Worm (Caenorhabditis elegans) whole organism, L1 larva: Measurements from ENCODE around the gene tra-4.

Experiments
- C16A3.4 ChIP-seq: fragments of 150-350 bp; optimal IDR thresholded peaks from 2 replicates; lab custom pipeline; 2014; ENCODE audit warnings: missing biosample characterization, missing genetic modification characterization
- C34B4.2 ChIP-seq: sonication (generic microtip); optimal IDR thresholded peaks from 2 replicates; lab custom pipeline; 2017; ENCODE audit warnings: mild to moderate bottlenecking, missing genetic modification characterization, missing compliant biosample characterization
- F16B12.6 ChIP-seq: fragments of 150-350 bp; optimal IDR thresholded peaks from 2 replicates; lab custom pipeline; 2014; ENCODE audit warnings: missing biosample characterization, missing genetic modification characterization
- Y116A8C.19 ChIP-seq: sonication (generic microtip); optimal IDR thresholded peaks from 2 replicates; lab custom pipeline; 2016; ENCODE audit warnings: missing compliant biosample characterization, missing genetic modification characterization, borderline replicate concordance
- aha-1 ChIP-seq: fragments of 150-350 bp; optimal IDR thresholded peaks from 2 replicates; lab custom pipeline; 2014; ENCODE audit warnings: missing biosample characterization, missing genetic modification characterization
- alr-1 ChIP-seq: fragments of 200-800 bp; sonication (Bioruptor generic); optimal IDR thresholded peaks from 2 replicates; lab custom pipeline; 2018; ENCODE audit warnings: borderline replicate concordance, mild to moderate bottlenecking, missing genetic modification characterization, missing compliant biosample characterization
- aly-2 ChIP-seq: fragments of 150-350 bp; optimal IDR thresholded peaks from 2 replicates; lab custom pipeline; 2014; ENCODE audit warnings: missing biosample characterization, missing genetic modification characterization
- blmp-1 ChIP-seq: fragments of 150-350 bp; optimal IDR thresholded peaks from 2 replicates; lab custom pipeline; 2014; ENCODE audit warnings: missing biosample characterization, missing genetic modification characterization
- ceh-63 ChIP-seq: fragments of 200-800 bp; sonication (Bioruptor generic); optimal IDR thresholded peaks from 2 replicates; lab custom pipeline; 2018; ENCODE audit warnings: mild to moderate bottlenecking, missing genetic modification characterization, missing compliant biosample characterization
- ceh-82 ChIP-seq, 3 experiments: fragments of 150-350 bp in 1 of 3; sonication (generic microtip) in 2 of 3; optimal IDR thresholded peaks; 2 replicates each; lab custom pipeline; 2014 to 2017; ENCODE audit warnings: missing biosample characterization in 3 of 3, missing genetic modification characterization in 3 of 3
- ces-1 ChIP-seq: fragments of 150-350 bp; optimal IDR thresholded peaks from 2 replicates; lab custom pipeline; 2014; ENCODE audit warnings: missing biosample characterization, missing genetic modification reagents, missing genetic modification characterization
- efl-1 ChIP-seq, 4 experiments: fragments of 150-350 bp; optimal IDR thresholded peaks in 3 of 4; peaks in 1 of 4; 1 replicate in 1 of 4; 2 replicates in 3 of 4; lab custom pipeline; 2014; ENCODE audit warnings: missing biosample characterization in 2 of 4, missing genetic modification characterization in 2 of 4, missing genetic modification reagents in 2 of 4
- efl-3 ChIP-seq: fragments of 200-800 bp; sonication (Bioruptor generic); optimal IDR thresholded peaks from 2 replicates; lab custom pipeline; 2018; ENCODE audit warnings: mild to moderate bottlenecking, missing genetic modification characterization, missing compliant biosample characterization
- elt-2 ChIP-seq: sonication (generic microtip); optimal IDR thresholded peaks from 2 replicates; lab custom pipeline; 2016; ENCODE audit warnings: missing genetic modification characterization, mild to moderate bottlenecking, inconsistent platforms, missing compliant biosample characterization, missing genetic modification reagents
- elt-3 ChIP-seq, 6 experiments: fragments of 150-350 bp in 1 of 6; sonication (generic microtip); optimal IDR thresholded peaks; 2 replicates each; lab custom pipeline; 2017 to 2018; ENCODE audit warnings: missing biosample characterization in 6 of 6, missing genetic modification characterization in 6 of 6, inconsistent platforms in 1 of 6
- ets-5 ChIP-seq: fragments of 200-800 bp; sonication (Bioruptor generic); IDR thresholded peaks from 2 replicates; pipeline ENCODE4 v1.3.6; 2022; ENCODE audit warnings: missing genetic modification characterization, missing compliant biosample characterization
- fkh-8 ChIP-seq: sonication (generic microtip); optimal IDR thresholded peaks from 2 replicates; lab custom pipeline; 2016; ENCODE audit warnings: mild to moderate bottlenecking, missing genetic modification characterization, missing compliant biosample characterization
- fos-1 ChIP-seq: fragments of 150-350 bp; optimal IDR thresholded peaks from 2 replicates; lab custom pipeline; 2014; ENCODE audit warnings: missing biosample characterization, missing genetic modification characterization
- hlh-17 ChIP-seq: fragments of 200-800 bp; sonication (Bioruptor generic); optimal IDR thresholded peaks from 2 replicates; lab custom pipeline; 2018; ENCODE audit warnings: missing genetic modification characterization, mild to moderate bottlenecking, missing compliant biosample characterization, moderate library complexity, borderline replicate concordance
- hlh-4 ChIP-seq: sonication (generic microtip); optimal IDR thresholded peaks from 2 replicates; lab custom pipeline; 2016; ENCODE audit warnings: mild to moderate bottlenecking, missing genetic modification characterization, missing compliant biosample characterization
- hpl-2 ChIP-seq: fragments of 150-350 bp; optimal IDR thresholded peaks from 2 replicates; lab custom pipeline; 2014; ENCODE audit warnings: missing biosample characterization, missing genetic modification reagents, missing genetic modification characterization
- isw-1 ChIP-seq: fragments of 200-800 bp; sonication (Bioruptor generic); IDR thresholded peaks from 2 replicates; pipeline ENCODE4 v1.3.6; 2022; ENCODE audit warnings: missing genetic modification characterization, missing compliant biosample characterization
- jun-1 ChIP-seq: fragments of 150-350 bp; optimal IDR thresholded peaks from 2 replicates; lab custom pipeline; 2014; ENCODE audit warnings: missing biosample characterization, missing genetic modification reagents, missing genetic modification characterization
- lin-13 ChIP-seq: fragments of 150-350 bp; optimal IDR thresholded peaks from 2 replicates; lab custom pipeline; 2014; ENCODE audit warnings: missing biosample characterization, missing genetic modification reagents, missing genetic modification characterization
- lin-14 ChIP-seq: fragments of 200-800 bp; sonication (Bioruptor generic); optimal IDR thresholded peaks from 2 replicates; lab custom pipeline; 2018; ENCODE audit warnings: mild to moderate bottlenecking, missing genetic modification characterization, moderate library complexity, missing compliant biosample characterization
- lin-35 ChIP-seq, 2 experiments: fragments of 150-350 bp; optimal IDR thresholded peaks; 2 replicates each; lab custom pipeline; 2014; ENCODE audit warnings: missing biosample characterization in 2 of 2, missing genetic modification characterization in 2 of 2, missing genetic modification reagents in 2 of 2
- lin-39 ChIP-seq: fragments of 150-350 bp; optimal IDR thresholded peaks from 2 replicates; lab custom pipeline; 2014; ENCODE audit warnings: missing biosample characterization, missing genetic modification reagents, missing genetic modification characterization
- mab-9 ChIP-seq: fragments of 200-800 bp; sonication (Bioruptor generic); IDR thresholded peaks from 2 replicates; pipeline ENCODE4 v1.3.6; 2022; ENCODE audit warnings: missing genetic modification reagents, missing genetic modification characterization, missing compliant biosample characterization
- mdl-1 ChIP-seq, 2 experiments: fragments of 150-350 bp; optimal IDR thresholded peaks; 2 replicates each; lab custom pipeline; 2014 to 2017; ENCODE audit warnings: missing biosample characterization in 2 of 2, missing genetic modification characterization in 2 of 2, inconsistent platforms in 1 of 2
- mef-2 ChIP-seq: fragments of 150-350 bp; optimal IDR thresholded peaks from 2 replicates; lab custom pipeline; 2014; ENCODE audit warnings: missing biosample characterization, missing genetic modification characterization
- nhr-11 ChIP-seq: fragments of 150-350 bp; optimal IDR thresholded peaks from 2 replicates; lab custom pipeline; 2014; ENCODE audit warnings: missing biosample characterization, missing genetic modification characterization
- nhr-12 ChIP-seq: sonication (generic microtip); optimal IDR thresholded peaks from 2 replicates; lab custom pipeline; 2017; ENCODE audit warnings: missing biosample characterization, missing genetic modification characterization
- nhr-47 ChIP-seq: sonication (generic microtip); optimal IDR thresholded peaks from 2 replicates; lab custom pipeline; 2016; ENCODE audit warnings: mild to moderate bottlenecking, missing genetic modification characterization, moderate library complexity, missing compliant biosample characterization
- nhr-76 ChIP-seq: sonication (generic microtip); optimal IDR thresholded peaks from 2 replicates; lab custom pipeline; 2017; ENCODE audit warnings: missing biosample characterization, missing genetic modification characterization
- nhr-77 ChIP-seq: fragments of 150-350 bp; optimal IDR thresholded peaks from 2 replicates; lab custom pipeline; 2014; ENCODE audit warnings: missing biosample characterization, missing genetic modification characterization
- nhr-90 ChIP-seq: sonication (generic microtip); optimal IDR thresholded peaks from 2 replicates; lab custom pipeline; 2016; ENCODE audit warnings: mild to moderate bottlenecking, missing genetic modification characterization, missing compliant biosample characterization; ENCODE audit not compliant: poor library complexity
- pag-3 ChIP-seq: sonication (generic microtip); optimal IDR thresholded peaks from 2 replicates; lab custom pipeline; 2017; ENCODE audit warnings: missing genetic modification characterization, mild to moderate bottlenecking, missing compliant biosample characterization, antibody characterized with exemption, borderline replicate concordance; ENCODE audit not compliant: insufficient read depth
- pax-3 ChIP-seq: fragments of 200-800 bp; sonication (Bioruptor generic); optimal IDR thresholded peaks from 2 replicates; lab custom pipeline; 2018; ENCODE audit warnings: mild to moderate bottlenecking, missing genetic modification characterization, moderate library complexity, missing compliant biosample characterization
- pqm-1 ChIP-seq: sonication (generic microtip); optimal IDR thresholded peaks from 3 replicates; lab custom pipeline; 2017; ENCODE audit warnings: missing biosample characterization, missing genetic modification characterization
- rnt-1 ChIP-seq: sonication (generic microtip); optimal IDR thresholded peaks from 2 replicates; lab custom pipeline; 2016; ENCODE audit warnings: mild to moderate bottlenecking, missing genetic modification characterization, moderate library complexity, missing compliant biosample characterization
- skn-1 ChIP-seq: fragments of 150-350 bp; optimal IDR thresholded peaks from 2 replicates; lab custom pipeline; 2014; ENCODE audit warnings: missing biosample characterization, missing genetic modification characterization
- sox-4 ChIP-seq: sonication (generic microtip); optimal IDR thresholded peaks from 2 replicates; lab custom pipeline; 2016; ENCODE audit warnings: missing genetic modification characterization, missing compliant biosample characterization
- sptf-1 ChIP-seq: fragments of 150-350 bp; optimal IDR thresholded peaks from 2 replicates; lab custom pipeline; 2014; ENCODE audit warnings: missing biosample characterization, missing genetic modification characterization
- swsn-7 ChIP-seq: sonication (generic microtip); optimal IDR thresholded peaks from 2 replicates; lab custom pipeline; 2016; ENCODE audit warnings: missing genetic modification characterization, missing compliant biosample characterization
- tbx-2 ChIP-seq: sonication (generic microtip); optimal IDR thresholded peaks from 2 replicates; lab custom pipeline; 2016; ENCODE audit warnings: missing genetic modification characterization, missing compliant biosample characterization
- unc-130 ChIP-seq: fragments of 150-350 bp; optimal IDR thresholded peaks from 2 replicates; lab custom pipeline; 2017; ENCODE audit warnings: missing biosample characterization, missing genetic modification characterization, inconsistent platforms
- unc-30 ChIP-seq: sonication (generic microtip); optimal IDR thresholded peaks from 2 replicates; lab custom pipeline; 2017; ENCODE audit warnings: missing biosample characterization, missing genetic modification characterization
- unc-62 ChIP-seq: fragments of 150-350 bp; optimal IDR thresholded peaks from 2 replicates; lab custom pipeline; 2014; ENCODE audit warnings: missing biosample characterization, missing genetic modification reagents, missing genetic modification characterization
- vab-15 ChIP-seq: sonication (generic microtip); optimal IDR thresholded peaks from 2 replicates; lab custom pipeline; 2017; ENCODE audit warnings: missing genotype, mild to moderate bottlenecking, missing genetic modification characterization, missing compliant biosample characterization

Gene tra-4

ce11 chrX:2871037-2871436, 13.6 kb upstream of the tra-4 start, which contains the start of gene F53B3.3:
Gene F53B3.3, minus strand, starts transcription at chrX:2871137.
- no peak for TF ChIP-seq mab-9
- peak; percentile 18 for TF ChIP-seq hlh-17 (GFP tag; lab: Kevin White, UChicago)
- TF ChIP-seq mdl-1 (tag; optimal IDR thresholded peaks at IDR 0.05; lab: Kevin White, UChicago) = no peak
- no peak for TF ChIP-seq efl-1 (optimal IDR thresholded peaks at IDR 0.05; lab: Kevin White, UChicago)
- peak in 1 of 2 experiments; percentile 55 for TF ChIP-seq efl-1 (GFP tag; optimal IDR thresholded peaks at IDR 0.05 in 1 of 2; lab: Kevin White, UChicago)
- peak; percentile 6 for TF ChIP-seq nhr-77 (tag; lab: Kevin White, UChicago)

ce11 chrX:2865591-2866217, 8.3 kb upstream of the tra-4 start:
- TF ChIP-seq aly-2 (tag; lab: Kevin White, UChicago) = no peak
- TF ChIP-seq hpl-2 (GFP tag; lab: Kevin White, UChicago) = no peak
- peak in 1 of 2 experiments; percentile 8 for TF ChIP-seq lin-35 (GFP tag; optimal IDR thresholded peaks at IDR 0.05; lab: Kevin White, UChicago)
- TF ChIP-seq Y116A8C.19 (tag; lab: Kevin White, UChicago) = no peak
- no peak for TF ChIP-seq nhr-12 (tag; lab: Kevin White, UChicago)
- TF ChIP-seq pax-3 (tag; lab: Kevin White, UChicago) = no peak
- TF ChIP-seq ceh-82 (tag; optimal IDR thresholded peaks at IDR 0.05; lab: Kevin White, UChicago) = no peak
- TF ChIP-seq lin-13 (GFP tag; lab: Kevin White, UChicago) = no peak
- no peak for TF ChIP-seq rnt-1 (tag; lab: Kevin White, UChicago)
- peak; percentile 60 for TF ChIP-seq blmp-1
- TF ChIP-seq nhr-11 = no peak
- TF ChIP-seq C16A3.4 (tag; lab: Kevin White, UChicago) = no peak
- TF ChIP-seq elt-2 = no peak
- no peak for TF ChIP-seq nhr-76
- TF ChIP-seq isw-1 = no peak
- no peak for TF ChIP-seq ceh-63 (GFP tag; lab: Kevin White, UChicago)
- peak; percentile 23 for TF ChIP-seq nhr-90 (tag; lab: Kevin White, UChicago)
- TF ChIP-seq hlh-4 (tag; lab: Kevin White, UChicago) = no peak
- TF ChIP-seq fos-1 (tag; lab: Kevin White, UChicago) = no peak
- no peak for TF ChIP-seq lin-14 (GFP tag; lab: Kevin White, UChicago)
- TF ChIP-seq nhr-77 (tag; lab: Kevin White, UChicago) = no peak
- no peak for TF ChIP-seq vab-15 (tag; lab: Kevin White, UChicago)
- no peak for TF ChIP-seq lin-39 (tag; lab: Kevin White, UChicago)
- TF ChIP-seq skn-1 (tag; lab: Kevin White, UChicago) = no peak
- TF ChIP-seq alr-1 (tag; lab: Kevin White, UChicago) = no peak
- TF ChIP-seq unc-62 (GFP tag; lab: Kevin White, UChicago) = no peak
- no peak for TF ChIP-seq pag-3 (tag; lab: Kevin White, UChicago)
- TF ChIP-seq ets-5 (GFP tag; lab: Robert Waterston, UW) = no peak
- TF ChIP-seq efl-1 (optimal IDR thresholded peaks at IDR 0.05; lab: Kevin White, UChicago) = no peak
- TF ChIP-seq efl-1 (GFP tag; optimal IDR thresholded peaks at IDR 0.05 in 1 of 2; lab: Kevin White, UChicago) = no peak
- no peak for TF ChIP-seq ces-1 (GFP tag; lab: Kevin White, UChicago)
- TF ChIP-seq unc-30 (tag; lab: Kevin White, UChicago) = no peak
- no peak for TF ChIP-seq mef-2 (tag; lab: Kevin White, UChicago)
- TF ChIP-seq C34B4.2 (tag; lab: Kevin White, UChicago) = no peak
- no peak for TF ChIP-seq unc-130 (tag; lab: Kevin White, UChicago)
- TF ChIP-seq nhr-47 (tag; lab: Kevin White, UChicago) = no peak
- no peak for TF ChIP-seq sox-4 (tag; lab: Kevin White, UChicago)
- TF ChIP-seq F16B12.6 = no peak
- TF ChIP-seq aha-1 = no peak
- no peak for TF ChIP-seq fkh-8 (tag; lab: Kevin White, UChicago)
- no peak for TF ChIP-seq sptf-1 (tag; lab: Kevin White, UChicago)
- no peak for TF ChIP-seq hlh-17 (GFP tag; lab: Kevin White, UChicago)
- peak in 1 of 6 experiments; percentile 69 for TF ChIP-seq elt-3 (tag; optimal IDR thresholded peaks at IDR 0.05; lab: Kevin White, UChicago)
- no peak for TF ChIP-seq tbx-2
- no peak for TF ChIP-seq jun-1
- no peak for TF ChIP-seq swsn-7 (tag; lab: Kevin White, UChicago)
- TF ChIP-seq efl-3 (GFP tag; lab: Kevin White, UChicago) = no peak
- TF ChIP-seq pqm-1 = no peak
